Worm (Caenorhabditis elegans) whole organism, midembryonic: Measurements from ENCODE around the gene F48F7.3.

Source experiments
- cog-1 ChIP-seq: sonication (generic microtip); optimal IDR thresholded peaks from 2 replicates; lab custom pipeline; 2016; ENCODE audit warnings: missing genetic modification characterization, missing compliant biosample characterization
- flt-1 ChIP-seq: fragments of 200-800 bp; sonication (Bioruptor generic); IDR thresholded peaks from 2 replicates; pipeline ENCODE4 v1.3.6; 2022; ENCODE audit warnings: missing genetic modification characterization, missing compliant biosample characterization
- klf-2 ChIP-seq: fragments of 200-800 bp; sonication (Bioruptor generic); conservative IDR thresholded peaks from 2 replicates; pipeline ENCODE4 v1.3.6; 2022; ENCODE audit warnings: missing genetic modification reagents, missing genetic modification characterization, missing compliant biosample characterization
- med-1 ChIP-seq: sonication (generic microtip); optimal IDR thresholded peaks from 2 replicates; lab custom pipeline; 2017; ENCODE audit warnings: missing genetic modification characterization, mild to moderate bottlenecking, missing compliant biosample characterization, antibody characterized with exemption, missing genetic modification reagents; ENCODE audit not compliant: insufficient read depth
- ref-1 ChIP-seq: fragments of 200-800 bp; sonication (Bioruptor generic); conservative IDR thresholded peaks from 2 replicates; pipeline ENCODE4 v1.3.6; 2022; ENCODE audit warnings: missing genetic modification reagents, missing genetic modification characterization, missing compliant biosample characterization
- ztf-23 ChIP-seq: fragments of 200-800 bp; sonication (Bioruptor generic); IDR thresholded peaks from 2 replicates; pipeline ENCODE4 v1.3.6; 2022; ENCODE audit warnings: missing genetic modification reagents, missing genetic modification characterization, missing compliant biosample characterization

- TF ChIP-seq cog-1 (tag; lab: Kevin White, UChicago): no peak
- no peak for TF ChIP-seq ztf-23 (GFP tag; lab: Robert Waterston, UW)
- no peak for TF ChIP-seq med-1 (GFP tag; lab: Kevin White, UChicago)
- TF ChIP-seq klf-2 (GFP tag; lab: Robert Waterston, UW): no peak
- TF ChIP-seq flt-1 (GFP tag; lab: Robert Waterston, UW): no peak
- TF ChIP-seq ref-1 (GFP tag; lab: Robert Waterston, UW): no peak
Measured at ce11 chrX:14003538-14003937, 40.2 kb downstream of the F48F7.3 start.
